Fruit fly (Drosophila melanogaster): ENCODE data around the gene CG15628.
A peak's percentile ranks its signal among the peaks of the same experiment; 100 is the strongest.

Gene CG15628

dm6 chr2L:4820448-4821318, 891 bp upstream of the CG15628 start (continued):
- TF ChIP-seq Hr78 (GFP tag; optimal IDR thresholded peaks at IDR 0.05): no peak
- no peak for TF ChIP-seq dl (GFP tag; optimal IDR thresholded peaks at IDR 0.05; ENCODE audit: insufficient read depth in 1 of 2, partially characterized antibody in 2 of 2)

DNA sequence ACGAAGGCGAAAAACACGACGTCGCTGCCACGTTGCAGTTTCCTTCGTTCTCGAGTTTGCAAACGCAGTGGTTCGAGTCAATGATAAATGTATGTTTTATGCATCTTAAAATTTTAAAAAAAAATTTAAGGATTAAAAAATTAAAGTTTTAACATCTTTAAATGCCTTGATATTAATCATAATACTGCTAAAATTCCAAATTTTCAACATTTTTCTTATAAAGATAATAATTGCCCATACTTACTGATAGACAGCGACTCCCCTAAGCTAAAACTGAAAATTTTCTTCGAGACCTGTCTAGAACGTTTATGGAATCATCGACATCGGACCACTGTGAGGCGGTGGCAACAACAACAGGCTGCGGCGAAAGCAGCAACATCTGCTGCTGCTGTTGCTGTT, 256 bp upstream of the CG15628 start:
- TF ChIP-seq OdsH (GFP tag; optimal IDR thresholded peaks at IDR 0.05) (no peak), h (GFP tag; optimal IDR thresholded peaks at IDR 0.05) (peak; percentile 73), Dif (GFP tag; optimal IDR thresholded peaks at IDR 0.05; ENCODE audit: partially characterized antibody) (no peak), CG9705 (GFP tag; optimal IDR thresholded peaks at IDR 0.05) (peak; percentile 38), sv (GFP tag; optimal IDR thresholded peaks at IDR 0.05) (peak; percentile 77), psq (GFP tag; optimal IDR thresholded peaks at IDR 0.05) (peak; percentile 59), tai (GFP tag; optimal IDR thresholded peaks at IDR 0.05) (peak; percentile 39), HLH106 (tag; optimal IDR thresholded peaks at IDR 0.05) (peak; percentile 82), CG32264 (GFP tag; optimal IDR thresholded peaks at IDR 0.05) (no peak), jim (GFP tag; optimal IDR thresholded peaks at IDR 0.05) (no peak), Dfd (GFP tag; optimal IDR thresholded peaks at IDR 0.05) (no peak), woc (GFP tag; optimal IDR thresholded peaks at IDR 0.05) (peak; percentile 75), Myc (optimal IDR thresholded peaks at IDR 0.05) (no peak), pan (optimal IDR thresholded peaks at IDR 0.05) (no peak), dmrt93B (GFP tag; optimal IDR thresholded peaks at IDR 0.05) (peak; percentile 50), Mio (GFP tag; optimal IDR thresholded peaks at IDR 0.05) (no peak), foxo (GFP tag; optimal IDR thresholded peaks at IDR 0.05) (peak in 1 of 2 experiments; percentile 57), Abd-B (GFP tag; optimal IDR thresholded peaks at IDR 0.05) (no peak), CrebA (GFP tag; optimal IDR thresholded peaks at IDR 0.05; ENCODE audit: borderline replicate concordance) (peak; percentile 67), ey (GFP tag; optimal IDR thresholded peaks at IDR 0.05) (peak; percentile 47), Hnf4 (GFP tag; optimal IDR thresholded peaks at IDR 0.05) (peak; percentile 10), brk (GFP tag; optimal IDR thresholded peaks at IDR 0.05) (no peak), Jra (GFP tag; optimal IDR thresholded peaks at IDR 0.05) (no peak), GATAd (GFP tag; optimal IDR thresholded peaks at IDR 0.05) (no peak), Sp1 (GFP tag; optimal IDR thresholded peaks at IDR 0.05) (peak; percentile 66), usp (GFP tag; optimal IDR thresholded peaks at IDR 0.05) (no peak), sage (GFP tag; optimal IDR thresholded peaks at IDR 0.05) (no peak), rgr (GFP tag; optimal IDR thresholded peaks at IDR 0.05) (peak; percentile 52), Hr83 (GFP tag; optimal IDR thresholded peaks at IDR 0.05; ENCODE audit: poor library complexity, severe bottlenecking) (no peak), dsf (GFP tag; optimal IDR thresholded peaks at IDR 0.05; ENCODE audit: borderline replicate concordance) (no peak), Hr78 (GFP tag; optimal IDR thresholded peaks at IDR 0.05) (no peak), lola (GFP tag; optimal IDR thresholded peaks at IDR 0.05) (no peak), br (GFP tag; optimal IDR thresholded peaks at IDR 0.05) (peak; percentile 45), N (GFP tag; optimal IDR thresholded peaks at IDR 0.05) (no peak), Vsx2 (GFP tag; optimal IDR thresholded peaks at IDR 0.05; ENCODE audit: partially characterized antibody) (no peak), fru (GFP tag; optimal IDR thresholded peaks at IDR 0.05) (peak; percentile 76), dl (GFP tag; optimal IDR thresholded peaks at IDR 0.05; ENCODE audit: insufficient read depth in 1 of 2, partially characterized antibody in 2 of 2) (no peak), Rel (GFP tag; optimal IDR thresholded peaks at IDR 0.05) (no peak), Rel (tag; optimal IDR thresholded peaks at IDR 0.05) (peak; percentile 26)

dm6 chr2L:4822258-4822657, 684 bp downstream of the CG15628 start:
- TF ChIP-seq Dif (GFP tag; optimal IDR thresholded peaks at IDR 0.05; ENCODE audit: partially characterized antibody) (no peak), HLH106 (tag; optimal IDR thresholded peaks at IDR 0.05) (no peak), Hr83 (GFP tag; optimal IDR thresholded peaks at IDR 0.05; ENCODE audit: poor library complexity, severe bottlenecking) (no peak), Jra (GFP tag; optimal IDR thresholded peaks at IDR 0.05) (no peak), fru (GFP tag; optimal IDR thresholded peaks at IDR 0.05) (no peak), N (GFP tag; optimal IDR thresholded peaks at IDR 0.05) (no peak), lola (GFP tag; optimal IDR thresholded peaks at IDR 0.05) (no peak), Vsx2 (GFP tag; optimal IDR thresholded peaks at IDR 0.05; ENCODE audit: partially characterized antibody) (no peak), Myc (optimal IDR thresholded peaks at IDR 0.05) (no peak), CrebA (GFP tag; optimal IDR thresholded peaks at IDR 0.05; ENCODE audit: borderline replicate concordance) (no peak), Hnf4 (GFP tag; optimal IDR thresholded peaks at IDR 0.05) (no peak), Hr78 (GFP tag; optimal IDR thresholded peaks at IDR 0.05) (no peak)
